Fruit fly (Drosophila melanogaster): Measurements from ENCODE around the gene CG1468.
A peak's percentile ranks its signal among the peaks of the same experiment; 100 is the strongest.

Gene CG1468

DNA sequence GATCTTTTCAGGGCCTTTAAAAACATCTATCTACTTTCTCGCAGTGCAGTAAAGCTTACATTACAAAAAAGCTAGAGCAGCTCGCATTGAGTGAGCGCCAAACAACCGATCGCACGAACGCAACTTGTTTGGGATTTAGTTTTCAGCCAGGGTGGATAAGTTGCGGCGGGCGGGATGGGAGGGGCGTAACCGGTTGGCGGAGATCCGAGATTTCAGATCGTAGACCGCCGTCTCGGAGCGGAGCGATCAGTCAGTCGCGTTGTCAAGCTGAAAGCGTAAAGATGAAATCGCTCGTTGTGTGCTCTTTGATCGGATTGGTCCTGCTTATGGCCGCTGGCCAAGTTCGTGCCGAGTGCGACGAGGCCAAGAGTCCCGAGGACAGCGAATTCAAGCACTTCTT, 6.0 kb downstream of the CG1468 start, which contains the start of gene CG9691:
Gene CG9691 (plus strand): TSS at position 222 of the 400 bp plus-strand sequence.
- TF ChIP-seq chif (GFP tag; optimal IDR thresholded peaks at IDR 0.05), result no peak
- peak; percentile 9 for TF ChIP-seq BtbVII (GFP tag; optimal IDR thresholded peaks at IDR 0.05)
- TF ChIP-seq CG12071 (GFP tag; optimal IDR thresholded peaks at IDR 0.05), result no peak
- no peak for TF ChIP-seq Mrtf (GFP tag; IDR thresholded peaks at IDR 0.05)
- peak; percentile 3 for TF ChIP-seq CG34376 (GFP tag; optimal IDR thresholded peaks at IDR 0.05)
- peak; percentile 40; the same call in 1 of the 2 replicates for TF ChIP-seq Drgx (GFP tag; IDR thresholded peaks at IDR 0.05)
- no peak for TF ChIP-seq tx (GFP tag; optimal IDR thresholded peaks at IDR 0.05)
- TF ChIP-seq CG10543 (GFP tag; optimal IDR thresholded peaks at IDR 0.05), result peak; percentile 50
- TF ChIP-seq CG1529 (GFP tag; optimal IDR thresholded peaks at IDR 0.05), result no peak
- TF ChIP-seq Atf3 (GFP tag; optimal IDR thresholded peaks at IDR 0.05), result no peak
- peak; percentile 32; the same call in 1 of the 3 replicates for TF ChIP-seq dysf (GFP tag; IDR thresholded peaks at IDR 0.05)
- peak; percentile 12; the same call in 1 of the 2 replicates for TF ChIP-seq CG9932 (GFP tag; IDR thresholded peaks at IDR 0.05)
- no peak for TF ChIP-seq CG30020 (tag; optimal IDR thresholded peaks at IDR 0.05)
- no peak for TF ChIP-seq CG17385 (GFP tag; optimal IDR thresholded peaks at IDR 0.05)
- no peak for TF ChIP-seq Asciz (GFP tag; optimal IDR thresholded peaks at IDR 0.05)
- TF ChIP-seq CG7839 (tag; optimal IDR thresholded peaks at IDR 0.05), result peak; percentile 8
- TF ChIP-seq chinmo (GFP tag; IDR thresholded peaks at IDR 0.05; ENCODE audit: partially characterized antibody), result 0 out of 4 replicates have a peak, but pooled peaks have one; percentile 40
- peak; percentile 28 for TF ChIP-seq CG12769 (tag; optimal IDR thresholded peaks at IDR 0.05)
- TF ChIP-seq CG2712 (tag; optimal IDR thresholded peaks at IDR 0.05), result peak; percentile 2
- no peak for TF ChIP-seq fd64A (GFP tag; optimal IDR thresholded peaks at IDR 0.05)
- TF ChIP-seq so (GFP tag; IDR thresholded peaks at IDR 0.05), result 0 out of 3 replicates have a peak, but pooled peaks have one; percentile 15
- TF ChIP-seq Dbx (GFP tag; IDR thresholded peaks at IDR 0.05), result 0 out of 3 replicates have a peak, but pooled peaks have one; percentile 36
- TF ChIP-seq gem (tag; optimal IDR thresholded peaks at IDR 0.05), result no peak
- TF ChIP-seq dmrt99B (tag; optimal IDR thresholded peaks at IDR 0.05), result peak; percentile 3
- TF ChIP-seq CG17186 (GFP tag; optimal IDR thresholded peaks at IDR 0.05), result no peak
- TF ChIP-seq Deaf1 (tag; optimal IDR thresholded peaks at IDR 0.05), result peak; percentile 83
- TF ChIP-seq CG2678 (tag; optimal IDR thresholded peaks at IDR 0.05), result peak; percentile 26
- peak; percentile 40; the same call in 1 of the 2 replicates for TF ChIP-seq Bgb (GFP tag; IDR thresholded peaks at IDR 0.05; ENCODE audit: partially characterized antibody)
- peak; percentile 89 for TF ChIP-seq CG5180 (GFP tag; optimal IDR thresholded peaks at IDR 0.05)
- no peak for TF ChIP-seq CG42726 (GFP tag; IDR thresholded peaks at IDR 0.05; ENCODE audit: partially characterized antibody)
- no peak for TF ChIP-seq CG8290 (GFP tag; optimal IDR thresholded peaks at IDR 0.05)
- TF ChIP-seq CG8290 (tag; optimal IDR thresholded peaks at IDR 0.05), result peak in 1 of 2 experiments; percentile 29
- peak; percentile 22 for TF ChIP-seq Blimp-1 (GFP tag; optimal IDR thresholded peaks at IDR 0.05)
- TF ChIP-seq Dad (GFP tag; optimal IDR thresholded peaks at IDR 0.05), result no peak
- peak; percentile 2 for TF ChIP-seq tap (tag; optimal IDR thresholded peaks at IDR 0.05)
- peak; percentile 27; the same call in 1 of the 3 replicates for TF ChIP-seq row (GFP tag; IDR thresholded peaks at IDR 0.05)
- TF ChIP-seq Med (GFP tag), result peak; percentile 3
- TF ChIP-seq CG13894 (tag; optimal IDR thresholded peaks at IDR 0.05), result peak; percentile 1
- TF ChIP-seq lab (GFP tag; optimal IDR thresholded peaks at IDR 0.05), result peak; percentile 1
- peak; percentile 63 for TF ChIP-seq Jarid2 (GFP tag; optimal IDR thresholded peaks at IDR 0.05)
- TF ChIP-seq nom (GFP tag; optimal IDR thresholded peaks at IDR 0.05), result peak; percentile 62
- 0 out of 2 replicates have a peak, but pooled peaks have one; percentile 10 for TF ChIP-seq vvl (GFP tag; IDR thresholded peaks at IDR 0.05)
- peak; percentile 71 for TF ChIP-seq oc (tag; optimal IDR thresholded peaks at IDR 0.05)
- TF ChIP-seq crol (GFP tag; IDR thresholded peaks at IDR 0.05), result peak; percentile 78
